Worm (Caenorhabditis elegans) whole organism, L3 larva: ENCODE data around the gene str-89.

Experiments
- R02D3.7 ChIP-seq: fragments of 150-350 bp; optimal IDR thresholded peaks from 2 replicates; lab custom pipeline; 2014; ENCODE audit warnings: missing biosample characterization, missing genetic modification characterization
- ZK546.5 ChIP-seq: sonication (generic microtip); optimal IDR thresholded peaks from 2 replicates; lab custom pipeline; 2017; ENCODE audit warnings: missing biosample characterization, missing genetic modification characterization
- aly-2 ChIP-seq: fragments of 150-350 bp; optimal IDR thresholded peaks from 2 replicates; lab custom pipeline; 2014; ENCODE audit warnings: missing biosample characterization, missing genetic modification characterization
- ama-1 ChIP-seq: fragments of 150-350 bp; optimal IDR thresholded peaks from 2 replicates; lab custom pipeline; 2018
- ceh-16 ChIP-seq: sonication (generic microtip); optimal IDR thresholded peaks from 2 replicates; lab custom pipeline; 2017; ENCODE audit warnings: missing biosample characterization, missing genetic modification characterization
- ceh-28 ChIP-seq: fragments of 150-350 bp; optimal IDR thresholded peaks from 2 replicates; lab custom pipeline; 2014; ENCODE audit warnings: missing biosample characterization, missing genetic modification reagents, missing genetic modification characterization
- ceh-82 ChIP-seq: fragments of 150-350 bp; optimal IDR thresholded peaks from 2 replicates; lab custom pipeline; 2014; ENCODE audit warnings: missing biosample characterization, missing genetic modification characterization
- ceh-9 ChIP-seq: sonication (generic microtip); optimal IDR thresholded peaks from 2 replicates; lab custom pipeline; 2018; ENCODE audit warnings: missing biosample characterization, missing genetic modification characterization
- daf-12 ChIP-seq: fragments of 150-350 bp; optimal IDR thresholded peaks from 2 replicates; lab custom pipeline; 2014; ENCODE audit warnings: missing biosample characterization, missing genetic modification reagents, missing genetic modification characterization
- egl-5 ChIP-seq: fragments of 150-350 bp; optimal IDR thresholded peaks from 2 replicates; lab custom pipeline; 2017; ENCODE audit warnings: missing biosample characterization, missing genetic modification reagents, missing genetic modification characterization, inconsistent platforms
- elt-2 ChIP-seq: sonication (generic microtip); optimal IDR thresholded peaks from 2 replicates; lab custom pipeline; 2016; ENCODE audit warnings: missing genetic modification reagents, mild to moderate bottlenecking, missing genetic modification characterization, missing compliant biosample characterization
- elt-3 ChIP-seq, 3 experiments: fragments of 150-350 bp in 1 of 3; sonication (generic microtip) in 2 of 3; optimal IDR thresholded peaks; 2 replicates in 2 of 3; 4 replicates in 1 of 3; lab custom pipeline; 2014 to 2017; ENCODE audit warnings: missing biosample characterization in 3 of 3, missing genetic modification characterization in 3 of 3
- fkh-10 ChIP-seq: sonication (generic microtip); optimal IDR thresholded peaks from 2 replicates; lab custom pipeline; 2017; ENCODE audit warnings: missing biosample characterization, missing genetic modification reagents, missing genetic modification characterization
- hmg-11 ChIP-seq: sonication (generic microtip); optimal IDR thresholded peaks from 2 replicates; lab custom pipeline; 2016; ENCODE audit warnings: missing genetic modification characterization, missing compliant biosample characterization
- jun-1 ChIP-seq: fragments of 150-350 bp; optimal IDR thresholded peaks from 2 replicates; lab custom pipeline; 2014; ENCODE audit warnings: missing biosample characterization, missing genetic modification reagents, missing genetic modification characterization
- lin-15B ChIP-seq: fragments of 150-350 bp; optimal IDR thresholded peaks from 2 replicates; lab custom pipeline; 2014; ENCODE audit warnings: missing biosample characterization, missing genetic modification characterization
- lin-39 ChIP-seq: fragments of 150-350 bp; optimal IDR thresholded peaks from 2 replicates; lab custom pipeline; 2018; ENCODE audit warnings: missing biosample characterization, missing genetic modification reagents, missing genetic modification characterization
- lsy-12 ChIP-seq: sonication (generic microtip); optimal IDR thresholded peaks from 2 replicates; lab custom pipeline; 2016; ENCODE audit warnings: mild to moderate bottlenecking, missing genetic modification characterization, missing compliant biosample characterization
- mml-1 ChIP-seq: fragments of 150-350 bp; sonication (generic microtip); optimal IDR thresholded peaks from 3 replicates; lab custom pipeline; 2014; ENCODE audit warnings: missing biosample characterization, missing genetic modification characterization
- nfya-1 ChIP-seq: sonication (generic microtip); optimal IDR thresholded peaks from 2 replicates; lab custom pipeline; 2017; ENCODE audit warnings: missing genetic modification characterization, mild to moderate bottlenecking, missing compliant biosample characterization, antibody characterized with exemption, moderate library complexity; ENCODE audit not compliant: insufficient read depth
- nhr-12 ChIP-seq: fragments of 150-350 bp; optimal IDR thresholded peaks from 2 replicates; lab custom pipeline; 2014; ENCODE audit warnings: missing biosample characterization, missing genetic modification characterization
- nhr-23 ChIP-seq: fragments of 150-350 bp; optimal IDR thresholded peaks from 2 replicates; lab custom pipeline; 2014; ENCODE audit warnings: missing biosample characterization, missing genetic modification reagents, missing genetic modification characterization
- nhr-237 ChIP-seq: fragments of 150-350 bp; optimal IDR thresholded peaks from 2 replicates; lab custom pipeline; 2014; ENCODE audit warnings: missing biosample characterization, missing genetic modification characterization
- nhr-25 ChIP-seq: sonication (generic microtip); optimal IDR thresholded peaks from 2 replicates; lab custom pipeline; 2017; ENCODE audit warnings: missing biosample characterization, missing genetic modification characterization
- nhr-28 ChIP-seq: fragments of 150-350 bp; optimal IDR thresholded peaks from 2 replicates; lab custom pipeline; 2014; ENCODE audit warnings: missing biosample characterization, missing genetic modification characterization
- nhr-43 ChIP-seq: sonication (generic microtip); optimal IDR thresholded peaks from 2 replicates; lab custom pipeline; 2016; ENCODE audit warnings: mild to moderate bottlenecking, missing genetic modification characterization, missing compliant biosample characterization; ENCODE audit not compliant: poor library complexity, severe bottlenecking
- nhr-76 ChIP-seq: fragments of 150-350 bp; sonication (generic microtip); optimal IDR thresholded peaks from 5 replicates; lab custom pipeline; 2014; ENCODE audit warnings: missing biosample characterization, missing genetic modification characterization
- pqm-1 ChIP-seq: fragments of 150-350 bp; optimal IDR thresholded peaks from 2 replicates; lab custom pipeline; 2017; ENCODE audit warnings: missing biosample characterization, missing genetic modification characterization, inconsistent platforms
- sea-2 ChIP-seq: fragments of 150-350 bp; sonication (generic microtip); optimal IDR thresholded peaks from 4 replicates; lab custom pipeline; 2014; ENCODE audit warnings: missing biosample characterization, missing genetic modification reagents, missing genetic modification characterization
- skn-1 ChIP-seq: fragments of 150-350 bp; optimal IDR thresholded peaks from 2 replicates; lab custom pipeline; 2014; ENCODE audit warnings: missing biosample characterization, missing genetic modification characterization
- unc-39 ChIP-seq: sonication (generic microtip); optimal IDR thresholded peaks from 4 replicates; lab custom pipeline; 2017; ENCODE audit warnings: missing biosample characterization, missing genetic modification characterization
- unc-62 ChIP-seq: fragments of 150-350 bp; sonication (generic microtip); optimal IDR thresholded peaks from 4 replicates; lab custom pipeline; 2014; ENCODE audit warnings: missing biosample characterization, missing genetic modification reagents, missing genetic modification characterization
- zag-1 ChIP-seq: fragments of 150-350 bp; optimal IDR thresholded peaks from 2 replicates; lab custom pipeline; 2014; ENCODE audit warnings: missing biosample characterization, missing genetic modification characterization
- ztf-11 ChIP-seq: fragments of 150-350 bp; optimal IDR thresholded peaks from 2 replicates; lab custom pipeline; 2014; ENCODE audit warnings: missing biosample characterization, missing genetic modification characterization
- ztf-4 ChIP-seq: fragments of 150-350 bp; optimal IDR thresholded peaks from 2 replicates; lab custom pipeline; 2014; ENCODE audit warnings: missing biosample characterization, missing genetic modification characterization

The str-89 gene

ce11 chrV:17712349-17712748 is 43.7 kb downstream of the str-89 start:
- TF ChIP-seq nhr-76 (tag; lab: Kevin White, UChicago) (no peak), jun-1 (no peak), nhr-23 (tag; lab: Kevin White, UChicago) (no peak), ztf-4 (tag; lab: Kevin White, UChicago) (no peak), zag-1 (tag; lab: Kevin White, UChicago) (no peak), ceh-16 (tag; lab: Kevin White, UChicago) (no peak), daf-12 (tag; lab: Kevin White, UChicago) (no peak), lin-39 (tag; lab: Kevin White, UChicago) (no peak), ama-1 (lab: Kevin White, UChicago) (no peak), lin-15B (tag; lab: Kevin White, UChicago) (no peak), nhr-237 (tag; lab: Kevin White, UChicago) (no peak), skn-1 (tag; lab: Kevin White, UChicago) (no peak), nhr-12 (tag; lab: Kevin White, UChicago) (no peak), unc-62 (no peak), mml-1 (tag; lab: Kevin White, UChicago) (no peak), fkh-10 (GFP tag; lab: Kevin White, UChicago) (no peak), nhr-43 (tag; lab: Kevin White, UChicago) (no peak), pqm-1 (tag; lab: Kevin White, UChicago) (no peak), aly-2 (tag; lab: Kevin White, UChicago) (no peak), elt-3 (tag; optimal IDR thresholded peaks at IDR 0.05; lab: Kevin White, UChicago) (no peak)

ce11 chrV:17714330-17714729 is 45.7 kb downstream of the str-89 start, which contains the start of gene twk-33:
twk-33 (minus strand) TSS chrV:17714377.
- TF ChIP-seq nfya-1 (no peak), elt-2 (tag; lab: Kevin White, UChicago) (peak; percentile 97), pqm-1 (tag; lab: Kevin White, UChicago) (peak; percentile 91)

ce11 chrV:17718647-17719046 is 50.0 kb downstream of the str-89 start, which contains the start of gene str-77:
str-77 (plus strand) TSS chrV:17718947.
- TF ChIP-seq ceh-82 (tag; lab: Kevin White, UChicago) = no peak
- no peak for TF ChIP-seq nhr-12 (tag; lab: Kevin White, UChicago)
- TF ChIP-seq ZK546.5 (tag; lab: Kevin White, UChicago) = no peak
- TF ChIP-seq unc-39 (tag; lab: Kevin White, UChicago) = no peak
- TF ChIP-seq ceh-28 (tag; lab: Kevin White, UChicago) = no peak
- TF ChIP-seq hmg-11 (tag; lab: Kevin White, UChicago) = no peak
- no peak for TF ChIP-seq ama-1 (lab: Kevin White, UChicago)
- no peak for TF ChIP-seq ztf-11 (tag; lab: Kevin White, UChicago)
- TF ChIP-seq nhr-43 (tag; lab: Kevin White, UChicago) = no peak
- no peak for TF ChIP-seq R02D3.7 (tag; lab: Kevin White, UChicago)
- no peak for TF ChIP-seq lsy-12
- TF ChIP-seq sea-2 (GFP tag; lab: Kevin White, UChicago) = no peak
- no peak for TF ChIP-seq elt-2 (tag; lab: Kevin White, UChicago)
- TF ChIP-seq nhr-25 (tag; lab: Kevin White, UChicago) = no peak
- no peak for TF ChIP-seq nhr-28
- no peak for TF ChIP-seq ceh-9 (tag; lab: Kevin White, UChicago)
- no peak for TF ChIP-seq unc-62
- TF ChIP-seq elt-3 (tag; optimal IDR thresholded peaks at IDR 0.05; lab: Kevin White, UChicago) = no peak
- no peak for TF ChIP-seq egl-5 (tag; lab: Kevin White, UChicago)
